Fruit fly (Drosophila melanogaster): ENCODE results near the gene CG3918.

The CG3918 gene

dm6 chrX:6571234-6571915, 47.1 kb downstream of the CG3918 start:
- TF ChIP-seq Ets21C (GFP tag; optimal IDR thresholded peaks at IDR 0.05), result peak; percentile 45
- TF ChIP-seq Hr4 (GFP tag; optimal IDR thresholded peaks at IDR 0.05), result peak; percentile 88
- TF ChIP-seq CG16779 (tag; optimal IDR thresholded peaks at IDR 0.05), result peak; percentile 79
- peak; percentile 71 for TF ChIP-seq pdm3 (GFP tag; optimal IDR thresholded peaks at IDR 0.05)
- TF ChIP-seq Ets96B (tag; optimal IDR thresholded peaks at IDR 0.05), result peak; percentile 75
- TF ChIP-seq topi (GFP tag; optimal IDR thresholded peaks at IDR 0.05), result peak; percentile 71
- TF ChIP-seq CG1621 (tag; optimal IDR thresholded peaks at IDR 0.05), result peak; percentile 45
- TF ChIP-seq CG6854 (GFP tag; optimal IDR thresholded peaks at IDR 0.05), result peak; percentile 68
- peak; percentile 77 for TF ChIP-seq CG3032 (tag; optimal IDR thresholded peaks at IDR 0.05)
- peak; percentile 89 for TF ChIP-seq Eip78C (GFP tag)
- TF ChIP-seq CG6276 (GFP tag; optimal IDR thresholded peaks at IDR 0.05), result peak; percentile 97
- peak; percentile 60 for TF ChIP-seq Blimp-1 (GFP tag; optimal IDR thresholded peaks at IDR 0.05)
- peak; percentile 90 for TF ChIP-seq CG4318 (GFP tag; optimal IDR thresholded peaks at IDR 0.05)
- peak; percentile 72 for TF ChIP-seq lz (GFP tag; optimal IDR thresholded peaks at IDR 0.05)
- no peak for TF ChIP-seq fd85E (GFP tag; optimal IDR thresholded peaks at IDR 0.05)
- TF ChIP-seq Met (GFP tag; optimal IDR thresholded peaks at IDR 0.05), result peak; percentile 71
- peak; percentile 82 for TF ChIP-seq CG10631 (GFP tag; optimal IDR thresholded peaks at IDR 0.05)
- TF ChIP-seq Lpt (GFP tag; optimal IDR thresholded peaks at IDR 0.05), result peak; percentile 87
- TF ChIP-seq vri (GFP tag; optimal IDR thresholded peaks at IDR 0.05), result peak; percentile 54
- TF ChIP-seq CG11762 (GFP tag; optimal IDR thresholded peaks at IDR 0.05; ENCODE audit: insufficient read depth), result peak; percentile 70
- TF ChIP-seq acj6 (GFP tag; optimal IDR thresholded peaks at IDR 0.05), result peak; percentile 76
- TF ChIP-seq CG7368 (GFP tag; optimal IDR thresholded peaks at IDR 0.05), result peak; percentile 64
- TF ChIP-seq Smox (GFP tag; optimal IDR thresholded peaks at IDR 0.05), result peak; percentile 64
- peak; percentile 51 for TF ChIP-seq Eip75B (GFP tag; optimal IDR thresholded peaks at IDR 0.05)
- TF ChIP-seq Eip93F (GFP tag; optimal IDR thresholded peaks at IDR 0.05), result peak; percentile 37
- TF ChIP-seq CG8632 (GFP tag; optimal IDR thresholded peaks at IDR 0.05), result peak; percentile 67
- TF ChIP-seq svp (GFP tag), result peak; percentile 91
- TF ChIP-seq CG34406 (GFP tag; optimal IDR thresholded peaks at IDR 0.05), result peak; percentile 72
- peak; percentile 56 for TF ChIP-seq fd59A (GFP tag; optimal IDR thresholded peaks at IDR 0.05)
- peak; percentile 40 for TF ChIP-seq CG9139 (GFP tag; optimal IDR thresholded peaks at IDR 0.05)
- peak; percentile 72 to 78 for TF ChIP-seq ss (GFP tag; optimal IDR thresholded peaks at IDR 0.05)
- TF ChIP-seq cyc (GFP tag; optimal IDR thresholded peaks at IDR 0.05), result peak; percentile 61
- peak; percentile 31 for TF ChIP-seq CG8319 (GFP tag; optimal IDR thresholded peaks at IDR 0.05)
- peak; percentile 90 for TF ChIP-seq eg (GFP tag; IDR thresholded peaks at IDR 0.05)
- peak; percentile 81 for TF ChIP-seq CG6163 (GFP tag; IDR thresholded peaks at IDR 0.05)
- peak; percentile 74 for TF ChIP-seq CG10669 (GFP tag; optimal IDR thresholded peaks at IDR 0.05)
- TF ChIP-seq Sox15 (GFP tag; optimal IDR thresholded peaks at IDR 0.05), result peak; percentile 52
- TF ChIP-seq spab (GFP tag; optimal IDR thresholded peaks at IDR 0.05), result peak; percentile 71
- TF ChIP-seq CG6808 (GFP tag; optimal IDR thresholded peaks at IDR 0.05), result peak; percentile 73
- TF ChIP-seq CG8119 (GFP tag; IDR thresholded peaks at IDR 0.05), result peak; percentile 96
- peak; percentile 78 for TF ChIP-seq dsx (GFP tag; optimal IDR thresholded peaks at IDR 0.05; ENCODE audit: poor library complexity, severe bottlenecking)
- peak; percentile 88 for TF ChIP-seq achi (GFP tag; optimal IDR thresholded peaks at IDR 0.05)
- peak; percentile 66 for TF ChIP-seq Sox14 (GFP tag; optimal IDR thresholded peaks at IDR 0.05)
- peak; percentile 54 for TF ChIP-seq CG31627 (GFP tag; optimal IDR thresholded peaks at IDR 0.05)
- TF ChIP-seq CG32006 (GFP tag; optimal IDR thresholded peaks at IDR 0.05), result peak; percentile 97
- peak; percentile 89 for TF ChIP-seq dac (GFP tag; optimal IDR thresholded peaks at IDR 0.05)
- peak; percentile 42 for TF ChIP-seq CG11902 (GFP tag; optimal IDR thresholded peaks at IDR 0.05)
- no peak for TF ChIP-seq Hr38 (GFP tag; optimal IDR thresholded peaks at IDR 0.05)
- peak; percentile 79 for TF ChIP-seq Gug (GFP tag; IDR thresholded peaks at IDR 0.05)
- peak; percentile 81 for TF ChIP-seq CG3919 (GFP tag; optimal IDR thresholded peaks at IDR 0.05)
- peak; percentile 81 for TF ChIP-seq net (GFP tag; optimal IDR thresholded peaks at IDR 0.05)
